Worm (Caenorhabditis elegans): ENCODE measurements around the gene srsx-16.

- TF ChIP-seq unc-30 (tag; optimal IDR thresholded peaks at IDR 0.05) = no peak
- peak; percentile 67 for TF ChIP-seq nhr-11 (tag; optimal IDR thresholded peaks at IDR 0.05)
- TF ChIP-seq sptf-1 (tag; optimal IDR thresholded peaks at IDR 0.05) = no peak
- peak; percentile 48 to 68 (median 54) for TF ChIP-seq dpl-1 (GFP tag; optimal IDR thresholded peaks at IDR 0.05)
Measured at ce11 chrIV:5657126-5657666, 37.7 kb upstream of the srsx-16 start.

Measured in whole organism, L1 larva.